Fruit fly (Drosophila melanogaster) whole organism: ENCODE data around the gene Cks85A.

ENCODE experiments used
- CG8478 ChIP-seq: fragments of >200 bp; optimal IDR thresholded peaks from 2 replicates; lab custom pipeline; 2018; ENCODE audit warnings: inconsistent platforms
- Dll ChIP-seq: fragments of >200 bp; optimal IDR thresholded peaks from 2 replicates; lab custom pipeline; 2017
- EcR ChIP-seq, 2 experiments: fragments of >200 bp; optimal IDR thresholded peaks; 2 replicates each; lab custom pipeline; 2017; ENCODE audit warnings: missing biosample characterization in 2 of 2, missing genetic modification characterization in 2 of 2, missing genetic modification reagents in 2 of 2
- pan ChIP-seq: fragments of >200 bp; optimal IDR thresholded peaks from 2 replicates; lab custom pipeline; 2017
- psq ChIP-seq: fragments of >200 bp; optimal IDR thresholded peaks from 2 replicates; lab custom pipeline; 2017
- usp ChIP-seq: fragments of >200 bp; optimal IDR thresholded peaks from 2 replicates; lab custom pipeline; 2017; ENCODE audit warnings: missing biosample characterization, missing genetic modification characterization, mixed read lengths

Gene Cks85A

dm6 chr3R:8668024-8668856, 50.0 kb downstream of the Cks85A start:
- TF ChIP-seq pan (lab: Kevin White, UChicago): no peak
- TF ChIP-seq usp (GFP tag; lab: Kevin White, UChicago): no peak
- no peak for TF ChIP-seq psq (lab: Kevin White, UChicago)
- no peak for TF ChIP-seq Dll (lab: Kevin White, UChicago)
- no peak for TF ChIP-seq EcR (GFP tag; optimal IDR thresholded peaks at IDR 0.05; lab: Kevin White, UChicago)
- TF ChIP-seq CG8478 (lab: Kevin White, UChicago): no peak

- TF ChIP-seq Dll (lab: Kevin White, UChicago) (no peak), psq (lab: Kevin White, UChicago) (no peak), usp (GFP tag; lab: Kevin White, UChicago) (no peak), CG8478 (lab: Kevin White, UChicago) (no peak), pan (lab: Kevin White, UChicago) (no peak), EcR (GFP tag; optimal IDR thresholded peaks at IDR 0.05; lab: Kevin White, UChicago) (no peak)
Measured at dm6 chr3R:8667568-8667967, 50.7 kb downstream of the Cks85A start, which contains the start of gene CG8036. TSS of gene CG8036 (plus strand) at chr3R:8667868.

- TF ChIP-seq CG8478 (lab: Kevin White, UChicago) (no peak), pan (lab: Kevin White, UChicago) (peak; percentile 26)
Measured at dm6 chr3R:8664699-8665340, 53.4 kb downstream of the Cks85A start.

- TF ChIP-seq psq (lab: Kevin White, UChicago) (no peak), CG8478 (lab: Kevin White, UChicago) (no peak), pan (lab: Kevin White, UChicago) (no peak), EcR (GFP tag; optimal IDR thresholded peaks at IDR 0.05; lab: Kevin White, UChicago) (no peak), Dll (lab: Kevin White, UChicago) (no peak), usp (GFP tag; lab: Kevin White, UChicago) (no peak)
Measured at dm6 chr3R:8663668-8664283, 54.5 kb downstream of the Cks85A start, which contains the start of gene CG8032. TSS of gene CG8032 (plus strand) at chr3R:8664115.
